Fruit fly (Drosophila melanogaster): ENCODE measurements around the gene CG3008.

CG3008 gene

dm6 chr2L:4888541-4888940 is 5.4 kb downstream of the CG3008 start:
- TF ChIP-seq dl (GFP tag; optimal IDR thresholded peaks at IDR 0.05; ENCODE audit: insufficient read depth in 1 of 2, partially characterized antibody in 2 of 2) (no peak), Jra (GFP tag; optimal IDR thresholded peaks at IDR 0.05) (no peak), Abd-B (GFP tag; optimal IDR thresholded peaks at IDR 0.05) (no peak), tai (GFP tag; optimal IDR thresholded peaks at IDR 0.05) (no peak), HLH106 (tag; optimal IDR thresholded peaks at IDR 0.05) (peak; percentile 14), jim (GFP tag; optimal IDR thresholded peaks at IDR 0.05) (no peak), OdsH (GFP tag; optimal IDR thresholded peaks at IDR 0.05) (no peak), CG32264 (GFP tag; optimal IDR thresholded peaks at IDR 0.05) (no peak)

dm6 chr2L:4889451-4890045 is 6.5 kb downstream of the CG3008 start, which contains the start of gene CG15625:
Gene CG15625 (plus strand): TSS chr2L:4889995.
- no peak for TF ChIP-seq rgr (GFP tag; optimal IDR thresholded peaks at IDR 0.05)
- no peak for TF ChIP-seq fru (GFP tag; optimal IDR thresholded peaks at IDR 0.05)
- no peak for TF ChIP-seq usp (GFP tag; optimal IDR thresholded peaks at IDR 0.05)
- no peak for TF ChIP-seq Jra (GFP tag; optimal IDR thresholded peaks at IDR 0.05)
- TF ChIP-seq CrebA (GFP tag; optimal IDR thresholded peaks at IDR 0.05; ENCODE audit: borderline replicate concordance): no peak
- TF ChIP-seq Myc (optimal IDR thresholded peaks at IDR 0.05): no peak
- TF ChIP-seq jim (GFP tag; optimal IDR thresholded peaks at IDR 0.05): no peak
- TF ChIP-seq dsf (GFP tag; optimal IDR thresholded peaks at IDR 0.05; ENCODE audit: borderline replicate concordance): no peak
- TF ChIP-seq sv (GFP tag; optimal IDR thresholded peaks at IDR 0.05): no peak
- no peak for TF ChIP-seq brk (GFP tag; optimal IDR thresholded peaks at IDR 0.05)

dm6 chr2L:4891914-4892469 is 8.9 kb downstream of the CG3008 start, which contains the start of gene CG3036:
Gene CG3036 (plus strand): TSS chr2L:4892112.
- TF ChIP-seq rgr (GFP tag; optimal IDR thresholded peaks at IDR 0.05) (peak; percentile 54), dmrt93B (GFP tag; optimal IDR thresholded peaks at IDR 0.05) (no peak), Hnf4 (GFP tag; optimal IDR thresholded peaks at IDR 0.05) (no peak), dl (GFP tag; optimal IDR thresholded peaks at IDR 0.05; ENCODE audit: insufficient read depth in 1 of 2, partially characterized antibody in 2 of 2) (no peak), fru (GFP tag; optimal IDR thresholded peaks at IDR 0.05) (peak; percentile 20), brk (GFP tag; optimal IDR thresholded peaks at IDR 0.05) (no peak), foxo (GFP tag; optimal IDR thresholded peaks at IDR 0.05) (peak in 1 of 2 experiments; percentile 32), pan (optimal IDR thresholded peaks at IDR 0.05) (no peak), tai (GFP tag; optimal IDR thresholded peaks at IDR 0.05) (no peak), dsf (GFP tag; optimal IDR thresholded peaks at IDR 0.05; ENCODE audit: borderline replicate concordance) (no peak), Rel (GFP tag; optimal IDR thresholded peaks at IDR 0.05) (no peak), Rel (tag; optimal IDR thresholded peaks at IDR 0.05) (peak; percentile 40), OdsH (GFP tag; optimal IDR thresholded peaks at IDR 0.05) (no peak), lola (GFP tag; optimal IDR thresholded peaks at IDR 0.05) (no peak), ey (GFP tag; optimal IDR thresholded peaks at IDR 0.05) (no peak), CG9705 (GFP tag; optimal IDR thresholded peaks at IDR 0.05) (no peak), h (GFP tag; optimal IDR thresholded peaks at IDR 0.05) (peak; percentile 41), Jra (GFP tag; optimal IDR thresholded peaks at IDR 0.05) (no peak), Hr78 (GFP tag; optimal IDR thresholded peaks at IDR 0.05) (no peak), Dfd (GFP tag; optimal IDR thresholded peaks at IDR 0.05) (no peak), Myc (optimal IDR thresholded peaks at IDR 0.05) (no peak), usp (GFP tag; optimal IDR thresholded peaks at IDR 0.05) (no peak), br (GFP tag; optimal IDR thresholded peaks at IDR 0.05) (peak; percentile 42), HLH106 (tag; optimal IDR thresholded peaks at IDR 0.05) (no peak), Sp1 (GFP tag; optimal IDR thresholded peaks at IDR 0.05) (peak; percentile 22), CG32264 (GFP tag; optimal IDR thresholded peaks at IDR 0.05) (no peak), Abd-B (GFP tag; optimal IDR thresholded peaks at IDR 0.05) (no peak), N (GFP tag; optimal IDR thresholded peaks at IDR 0.05) (no peak), sv (GFP tag; optimal IDR thresholded peaks at IDR 0.05) (no peak), psq (GFP tag; optimal IDR thresholded peaks at IDR 0.05) (peak; percentile 10), Mio (GFP tag; optimal IDR thresholded peaks at IDR 0.05) (no peak), GATAd (GFP tag; optimal IDR thresholded peaks at IDR 0.05) (no peak), sage (GFP tag; optimal IDR thresholded peaks at IDR 0.05) (no peak), Vsx2 (GFP tag; optimal IDR thresholded peaks at IDR 0.05; ENCODE audit: partially characterized antibody) (no peak), Hr83 (GFP tag; optimal IDR thresholded peaks at IDR 0.05; ENCODE audit: poor library complexity, severe bottlenecking) (peak; percentile 33), jim (GFP tag; optimal IDR thresholded peaks at IDR 0.05) (no peak), woc (GFP tag; optimal IDR thresholded peaks at IDR 0.05) (no peak), Dif (GFP tag; optimal IDR thresholded peaks at IDR 0.05; ENCODE audit: partially characterized antibody) (peak; percentile 42), CrebA (GFP tag; optimal IDR thresholded peaks at IDR 0.05; ENCODE audit: borderline replicate concordance) (peak; percentile 3)

Data from whole organism, wandering third instar larva.